Fruit fly (Drosophila melanogaster) whole organism, embryonic: Measurements from ENCODE around the gene Fer2LCH.

Experiments
- Bteb2 ChIP-seq: fragments of 200-800 bp; sonication (Bioruptor generic); optimal IDR thresholded peaks from 2 replicates; lab custom pipeline; 2016; ENCODE audit warnings: missing biosample characterization, missing genetic modification characterization
- CG15479 ChIP-seq: fragments of 200-800 bp; sonication (Bioruptor generic); optimal IDR thresholded peaks from 3 replicates; lab custom pipeline; 2019; ENCODE audit warnings: missing biosample characterization, mild to moderate bottlenecking, missing genetic modification characterization, moderate library complexity
- CG7271 ChIP-seq: fragments of 200-800 bp; sonication (Bioruptor generic); optimal IDR thresholded peaks from 2 replicates; lab custom pipeline; 2018; ENCODE audit warnings: missing biosample characterization, mild to moderate bottlenecking, missing genetic modification characterization, moderate library complexity
- Elba2 ChIP-seq: fragments of 200-800 bp; sonication (Bioruptor generic); optimal IDR thresholded peaks from 3 replicates; lab custom pipeline; 2016; ENCODE audit warnings: missing biosample characterization, missing genetic modification characterization
- Lpt ChIP-seq: fragments of >200 bp; optimal IDR thresholded peaks from 2 replicates; lab custom pipeline; 2018; ENCODE audit warnings: missing biosample characterization, missing genetic modification characterization
- Mrtf ChIP-seq: fragments of 200-800 bp; sonication (Bioruptor generic); IDR thresholded peaks from 3 replicates; pipeline ENCODE4 v1.3.6; 2022; ENCODE audit warnings: missing biosample characterization, missing genetic modification characterization
- Oaz ChIP-seq: fragments of 200-800 bp; sonication (Bioruptor generic); IDR thresholded peaks from 2 replicates; pipeline ENCODE4 v1.3.6; 2022; ENCODE audit warnings: missing biosample characterization, missing genetic modification characterization
- Usf ChIP-seq: fragments of 200-800 bp; sonication (Bioruptor generic); optimal IDR thresholded peaks from 2 replicates; lab custom pipeline; 2017; ENCODE audit warnings: missing genotype, missing biosample characterization, missing genetic modification characterization
- gfzf ChIP-seq: fragments of 200-800 bp; sonication (Bioruptor generic); optimal IDR thresholded peaks from 2 replicates; lab custom pipeline; 2016; ENCODE audit warnings: missing biosample characterization, mild to moderate bottlenecking, missing genetic modification characterization, moderate library complexity
- ind ChIP-seq: fragments of 200-800 bp; sonication (Bioruptor generic); optimal IDR thresholded peaks from 3 replicates; lab custom pipeline; 2016; ENCODE audit warnings: missing biosample characterization, missing genetic modification characterization
- inv ChIP-seq: fragments of 200-800 bp; sonication (Bioruptor generic); IDR thresholded peaks from 2 replicates; pipeline ENCODE4 v1.3.6; 2022; ENCODE audit warnings: missing biosample characterization, missing genetic modification characterization; ENCODE audit not compliant: partially characterized antibody
- pnt ChIP-seq: fragments of 200-800 bp; sonication (Bioruptor generic); optimal IDR thresholded peaks from 3 replicates; lab custom pipeline; 2016; ENCODE audit warnings: missing biosample characterization, missing genetic modification characterization

DNA sequence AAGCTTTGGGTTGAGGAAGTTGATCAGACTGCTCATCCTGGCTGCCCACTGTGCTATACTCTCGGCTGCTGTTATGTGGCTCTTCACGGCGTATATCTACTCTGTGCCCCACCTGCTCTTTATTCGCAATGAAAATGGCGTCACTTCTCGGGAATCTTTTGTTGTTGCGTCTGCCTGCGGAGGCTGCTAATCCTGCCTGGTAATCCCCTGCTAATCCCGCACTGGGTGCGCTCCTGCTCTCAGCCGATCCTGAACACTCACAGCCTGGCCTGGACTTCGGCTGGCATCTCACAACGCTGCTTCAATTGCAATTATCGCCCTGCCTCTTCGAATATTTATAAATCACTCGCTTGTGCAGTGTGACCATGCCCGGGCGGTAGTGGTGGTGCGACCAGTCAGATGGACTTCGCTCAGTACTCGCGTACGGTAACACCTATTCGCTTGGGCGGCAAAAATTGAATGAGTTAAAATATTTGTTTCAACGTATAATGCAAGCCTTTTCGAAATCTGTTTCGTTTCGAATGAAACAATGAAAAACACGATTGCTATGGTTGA, 40.3 kb downstream of the Fer2LCH start, which contains the start of gene CG2218:
- no peak for TF ChIP-seq Oaz (GFP tag; lab: Robert Waterston, UW)
- no peak for TF ChIP-seq CG7271 (tag; lab: Kevin White, UChicago)
- TF ChIP-seq inv (GFP tag; lab: Robert Waterston, UW), result no peak
- TF ChIP-seq pnt (GFP tag; lab: Kevin White, UChicago), result no peak
- no peak for TF ChIP-seq Bteb2 (GFP tag; lab: Kevin White, UChicago)
- TF ChIP-seq ind (GFP tag; lab: Kevin White, UChicago), result no peak
- TF ChIP-seq Usf (GFP tag; lab: Kevin White, UChicago), result no peak
- TF ChIP-seq gfzf, result peak; percentile 95
- TF ChIP-seq Lpt (GFP tag; lab: Kevin White, UChicago), result no peak
- no peak for TF ChIP-seq CG15479 (GFP tag; lab: Kevin White, UChicago)
- TF ChIP-seq Elba2 (GFP tag; lab: Kevin White, UChicago), result no peak
- no peak for TF ChIP-seq Mrtf (GFP tag; lab: Robert Waterston, UW)
